Worm (Caenorhabditis elegans) whole organism, L3 larva: Measurements from ENCODE around the gene T08G5.2.

ENCODE experiments used
- ama-1 ChIP-seq: fragments of 150-350 bp; optimal IDR thresholded peaks from 2 replicates; lab custom pipeline; 2018
- ceh-82 ChIP-seq: fragments of 150-350 bp; optimal IDR thresholded peaks from 2 replicates; lab custom pipeline; 2014; ENCODE audit warnings: missing biosample characterization, missing genetic modification characterization
- elt-1 ChIP-seq: fragments of 150-350 bp; optimal IDR thresholded peaks from 2 replicates; lab custom pipeline; 2014; ENCODE audit warnings: missing biosample characterization, missing genetic modification characterization
- elt-3 ChIP-seq, 3 experiments: fragments of 150-350 bp in 1 of 3; sonication (generic microtip) in 2 of 3; optimal IDR thresholded peaks; 2 replicates in 2 of 3; 4 replicates in 1 of 3; lab custom pipeline; 2014 to 2017; ENCODE audit warnings: missing biosample characterization in 3 of 3, missing genetic modification characterization in 3 of 3
- jun-1 ChIP-seq: fragments of 150-350 bp; optimal IDR thresholded peaks from 2 replicates; lab custom pipeline; 2014; ENCODE audit warnings: missing biosample characterization, missing genetic modification reagents, missing genetic modification characterization
- lin-39 ChIP-seq: fragments of 150-350 bp; optimal IDR thresholded peaks from 2 replicates; lab custom pipeline; 2018; ENCODE audit warnings: missing biosample characterization, missing genetic modification reagents, missing genetic modification characterization
- nhr-11 ChIP-seq: fragments of 150-350 bp; optimal IDR thresholded peaks from 2 replicates; lab custom pipeline; 2014; ENCODE audit warnings: missing biosample characterization, missing genetic modification characterization
- nhr-12 ChIP-seq: fragments of 150-350 bp; optimal IDR thresholded peaks from 2 replicates; lab custom pipeline; 2014; ENCODE audit warnings: missing biosample characterization, missing genetic modification characterization
- nhr-237 ChIP-seq: fragments of 150-350 bp; optimal IDR thresholded peaks from 2 replicates; lab custom pipeline; 2014; ENCODE audit warnings: missing biosample characterization, missing genetic modification characterization
- nhr-28 ChIP-seq: fragments of 150-350 bp; optimal IDR thresholded peaks from 2 replicates; lab custom pipeline; 2014; ENCODE audit warnings: missing biosample characterization, missing genetic modification characterization
- pha-4 ChIP-seq: fragments of 150-350 bp; optimal IDR thresholded peaks from 2 replicates; lab custom pipeline; 2014; ENCODE audit warnings: missing biosample characterization, missing genetic modification reagents, missing genetic modification characterization
- snpc-4 ChIP-seq: fragments of 150-350 bp; optimal IDR thresholded peaks from 2 replicates; lab custom pipeline; 2014; ENCODE audit warnings: missing biosample characterization, missing genetic modification characterization
- unc-39 ChIP-seq: sonication (generic microtip); optimal IDR thresholded peaks from 4 replicates; lab custom pipeline; 2017; ENCODE audit warnings: missing biosample characterization, missing genetic modification characterization
- ztf-11 ChIP-seq: fragments of 150-350 bp; optimal IDR thresholded peaks from 2 replicates; lab custom pipeline; 2014; ENCODE audit warnings: missing biosample characterization, missing genetic modification characterization

DNA sequence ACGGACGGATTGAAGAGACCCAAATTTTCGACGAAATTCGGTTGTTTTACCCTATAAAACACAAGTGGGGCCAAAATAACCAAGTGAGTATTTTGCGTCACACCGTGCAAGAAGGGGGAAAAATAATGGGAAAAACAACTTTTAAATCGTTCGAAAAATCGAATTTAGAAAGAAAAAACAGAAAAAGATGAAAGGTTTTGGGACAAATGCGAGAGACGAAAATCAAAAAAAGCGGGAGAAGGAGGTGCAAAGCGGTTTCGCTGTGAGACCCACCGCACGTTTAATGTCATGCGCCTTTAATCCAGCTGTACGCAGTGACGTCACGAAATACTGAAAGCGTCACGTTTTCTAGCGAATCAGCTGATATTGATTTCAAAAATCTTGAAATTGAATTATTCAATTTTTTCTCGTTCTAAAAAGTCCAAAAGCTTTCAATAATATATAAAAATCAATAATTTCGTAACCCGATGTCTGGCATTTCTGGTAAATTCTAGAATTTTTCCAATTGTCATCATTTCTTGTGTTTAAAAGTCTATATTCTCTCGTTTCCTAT is 14.0 kb downstream of the T08G5.2 start, which contains the start of the genes ddx-17 and aip-1:
- TF ChIP-seq ceh-82 (tag; lab: Kevin White, UChicago) (no peak), nhr-11 (tag; lab: Kevin White, UChicago) (peak; percentile 13), pha-4 (tag; lab: Kevin White, UChicago) (peak; percentile 79), elt-3 (tag; optimal IDR thresholded peaks at IDR 0.05; lab: Kevin White, UChicago) (no peak), elt-1 (tag; lab: Kevin White, UChicago) (no peak), unc-39 (tag; lab: Kevin White, UChicago) (no peak), lin-39 (tag; lab: Kevin White, UChicago) (peak; percentile 93), nhr-237 (tag; lab: Kevin White, UChicago) (no peak), ztf-11 (no peak), snpc-4 (tag; lab: Kevin White, UChicago) (peak; percentile 80), nhr-28 (tag; lab: Kevin White, UChicago) (no peak), nhr-12 (tag; lab: Kevin White, UChicago) (no peak), jun-1 (tag; lab: Kevin White, UChicago) (peak; percentile 28), ama-1 (lab: Kevin White, UChicago) (peak; percentile 58)
